Fruit fly (Drosophila melanogaster): ENCODE measurements around the gene CG31668.

CG31668 gene

dm6 chr2L:2226259-2227121, 20.5 kb upstream of the CG31668 start, which contains the start of the genes CG15387 and sau (continued):
- TF ChIP-seq CG6689 (GFP tag; IDR thresholded peaks at IDR 0.05) (peak; percentile 83), bowl (GFP tag; IDR thresholded peaks at IDR 0.05) (no peak), CG4404 (GFP tag; IDR thresholded peaks at IDR 0.05) (peak; percentile 79), da (GFP tag; optimal IDR thresholded peaks at IDR 0.05) (peak; percentile 65), ap (GFP tag; IDR thresholded peaks at IDR 0.05) (peak; percentile 62), pita (GFP tag; optimal IDR thresholded peaks at IDR 0.05) (no peak), CG4328 (GFP tag; optimal IDR thresholded peaks at IDR 0.05) (peak; percentile 88), pfk (GFP tag; optimal IDR thresholded peaks at IDR 0.05) (peak; percentile 32), dysf (GFP tag; IDR thresholded peaks at IDR 0.05) (peak; percentile 83), CG8924 (tag; optimal IDR thresholded peaks at IDR 0.05) (peak; percentile 85), CG3847 (GFP tag; IDR thresholded peaks at IDR 0.05) (peak; percentile 89), CG10565 (GFP tag; optimal IDR thresholded peaks at IDR 0.05) (no peak), cato (GFP tag; optimal IDR thresholded peaks at IDR 0.05; ENCODE audit: borderline replicate concordance) (peak; percentile 76), Neu2 (GFP tag; optimal IDR thresholded peaks at IDR 0.05; ENCODE audit: borderline replicate concordance) (no peak), phol (tag; optimal IDR thresholded peaks at IDR 0.05) (peak; percentile 88), Doc3 (GFP tag; IDR thresholded peaks at IDR 0.05; ENCODE audit: partially characterized antibody) (peak; percentile 97), slou (GFP tag; optimal IDR thresholded peaks at IDR 0.05) (peak; percentile 88), CG14860 (GFP tag; IDR thresholded peaks at IDR 0.05; ENCODE audit: partially characterized antibody) (peak; percentile 89), CG6791 (GFP tag; IDR thresholded peaks at IDR 0.05; ENCODE audit: partially characterized antibody) (peak; percentile 84), zen2 (GFP tag; IDR thresholded peaks at IDR 0.05; ENCODE audit: partially characterized antibody) (peak; percentile 84; the same call in 2 of the 3 replicates), ttk (GFP tag; IDR thresholded peaks at IDR 0.05) (peak; percentile 80), CG1024 (GFP tag; IDR thresholded peaks at IDR 0.05) (peak; percentile 66), NC2β (GFP tag; optimal IDR thresholded peaks at IDR 0.05) (peak; percentile 90), gt (GFP tag; IDR thresholded peaks at IDR 0.05) (peak; percentile 71), CG6854 (GFP tag; optimal IDR thresholded peaks at IDR 0.05) (peak; percentile 70), CG2889 (GFP tag; IDR thresholded peaks at IDR 0.05) (peak; percentile 79), Atf-2 (GFP tag; optimal IDR thresholded peaks at IDR 0.05) (peak; percentile 91), cg (GFP tag; optimal IDR thresholded peaks at IDR 0.05) (peak; percentile 73), CG4282 (GFP tag; optimal IDR thresholded peaks at IDR 0.05) (peak; percentile 88), ERR (GFP tag; optimal IDR thresholded peaks at IDR 0.05) (peak; percentile 80), CG7786 (GFP tag; optimal IDR thresholded peaks at IDR 0.05) (peak; percentile 91), tx (GFP tag; optimal IDR thresholded peaks at IDR 0.05) (peak; percentile 91), Opbp (GFP tag; IDR thresholded peaks at IDR 0.05; ENCODE audit: partially characterized antibody) (peak; percentile 82), CG11504 (tag; optimal IDR thresholded peaks at IDR 0.05) (peak; percentile 87), CG11247 (GFP tag; IDR thresholded peaks at IDR 0.05) (peak; percentile 78), CG17829 (tag; optimal IDR thresholded peaks at IDR 0.05) (peak; percentile 93), Hey (tag; optimal IDR thresholded peaks at IDR 0.05) (peak; percentile 33), CG15011 (GFP tag; optimal IDR thresholded peaks at IDR 0.05) (peak; percentile 73), dm (GFP tag; optimal IDR thresholded peaks at IDR 0.05) (peak; percentile 82), MTF-1 (GFP tag; optimal IDR thresholded peaks at IDR 0.05; ENCODE audit: borderline replicate concordance) (no peak), CG12391 (tag; optimal IDR thresholded peaks at IDR 0.05) (peak; percentile 95), CG11085 (GFP tag; IDR thresholded peaks at IDR 0.05) (peak; percentile 76), CG14667 (GFP tag; IDR thresholded peaks at IDR 0.05) (peak; percentile 65), pb (GFP tag; optimal IDR thresholded peaks at IDR 0.05) (peak; percentile 86), dati (GFP tag; IDR thresholded peaks at IDR 0.05) (0 out of 2 replicates have a peak, but pooled peaks have one; percentile 29), CG34376 (GFP tag; optimal IDR thresholded peaks at IDR 0.05) (peak; percentile 77), CG9609 (GFP tag; optimal IDR thresholded peaks at IDR 0.05) (peak; percentile 91), tll (GFP tag; optimal IDR thresholded peaks at IDR 0.05) (no peak)
